Worm (Caenorhabditis elegans) whole organism, L4/young adult: ENCODE measurements around the gene W06H8.6.

Source experiments
- W03F9.2 ChIP-seq: fragments of 150-350 bp; optimal IDR thresholded peaks from 2 replicates; lab custom pipeline; 2014; ENCODE audit warnings: missing biosample characterization, missing genetic modification characterization
- dao-5 ChIP-seq: sonication (generic microtip); optimal IDR thresholded peaks from 2 replicates; lab custom pipeline; 2016; ENCODE audit warnings: missing genotype, missing genetic modification characterization, moderate library complexity, missing compliant biosample characterization
- him-1 ChIP-seq: sonication (generic microtip); optimal IDR thresholded peaks from 2 replicates; lab custom pipeline; 2016; ENCODE audit warnings: missing genotype, missing genetic modification reagents, missing genetic modification characterization, missing compliant biosample characterization

DNA sequence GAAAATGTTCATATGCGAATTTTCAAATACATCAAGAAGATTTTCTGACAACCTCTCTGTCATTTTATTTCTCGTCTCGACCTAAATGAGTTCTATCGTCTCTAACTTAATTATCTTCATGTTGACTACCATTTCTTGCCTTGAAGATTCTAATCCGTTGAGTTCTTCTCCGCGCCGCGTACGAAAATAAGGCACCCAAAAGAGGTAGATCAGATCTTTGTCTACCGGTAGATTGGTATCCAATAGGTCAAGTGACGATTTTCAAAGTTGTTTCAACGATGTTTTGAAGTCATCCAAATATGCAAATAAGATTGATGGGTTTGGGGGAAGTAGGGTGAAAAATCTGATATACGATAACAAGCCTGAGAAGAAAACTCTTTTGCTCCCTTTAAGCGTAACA, 27.1 kb upstream of the W06H8.6 start:
- TF ChIP-seq him-1 (no peak), dao-5 (tag; lab: Kevin White, UChicago) (no peak), W03F9.2 (tag; lab: Kevin White, UChicago) (no peak)
